Fruit fly (Drosophila melanogaster) Kc167 (cell line): ENCODE measurements around the gene CG12541.

Source experiments
- Myc ChIP-seq: fragments of >200 bp; optimal IDR thresholded peaks from 2 replicates; lab custom pipeline; 2017; ENCODE audit warnings: missing external identifiers
- Sin3A ChIP-seq: fragments of >200 bp; optimal IDR thresholded peaks from 2 replicates; lab custom pipeline; 2018; ENCODE audit warnings: missing external identifiers
- h ChIP-seq: fragments of >200 bp; optimal IDR thresholded peaks from 3 replicates; lab custom pipeline; 2018; ENCODE audit warnings: missing external identifiers
- insv ChIP-seq: fragments of >200 bp; optimal IDR thresholded peaks from 3 replicates; lab custom pipeline; 2018; ENCODE audit warnings: missing external identifiers
- psq ChIP-seq: fragments of >200 bp; optimal IDR thresholded peaks from 2 replicates; lab custom pipeline; 2017; ENCODE audit warnings: missing external identifiers
- ttk ChIP-seq: sonication (Bioruptor generic); optimal IDR thresholded peaks from 2 replicates; lab custom pipeline; 2017; ENCODE audit warnings: missing external identifiers

The CG12541 gene

dm6 chrX:7096495-7096995 lies 30.7 kb upstream of the CG12541 start:
- no peak for TF ChIP-seq ttk (lab: Kevin White, UChicago)

DNA sequence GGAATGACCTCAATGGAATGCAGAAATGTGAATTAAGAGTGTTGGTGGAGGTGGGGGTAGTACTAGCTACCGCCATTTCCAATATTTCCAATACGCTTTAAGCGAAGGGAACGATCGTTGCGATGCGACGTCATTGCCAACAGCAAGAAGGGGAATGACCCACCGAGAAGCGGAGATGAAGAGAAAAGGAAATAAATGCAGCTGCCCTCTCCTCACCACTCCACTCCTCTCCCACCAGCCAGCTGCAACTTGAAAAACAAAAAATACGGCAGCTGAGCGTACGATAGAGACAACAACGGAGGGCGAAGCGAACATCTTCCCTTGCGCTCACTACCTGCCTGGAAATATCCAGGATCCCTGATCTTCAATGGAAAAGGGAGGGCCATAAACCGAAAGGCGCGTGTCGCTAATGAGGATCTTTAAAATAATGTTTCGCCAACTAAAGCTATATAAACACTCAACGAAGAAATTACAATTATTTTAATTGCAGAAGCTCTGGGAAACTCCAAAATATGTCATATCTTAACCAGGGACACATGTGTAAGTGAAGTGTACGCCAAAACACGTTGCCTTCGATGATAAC lies 30.2 kb upstream of the CG12541 start:
- TF ChIP-seq psq (lab: Kevin White, UChicago) = no peak
- no peak for TF ChIP-seq h (lab: Kevin White, UChicago)
- no peak for TF ChIP-seq Myc
- no peak for TF ChIP-seq insv

dm6 chrX:7095292-7095911 lies 29.6 kb upstream of the CG12541 start:
- TF ChIP-seq insv (no peak), Myc (no peak), Sin3A (lab: Kevin White, UChicago) (no peak), psq (lab: Kevin White, UChicago) (no peak), ttk (lab: Kevin White, UChicago) (no peak)

- TF ChIP-seq insv = no peak
- TF ChIP-seq ttk (lab: Kevin White, UChicago) = no peak
- TF ChIP-seq psq (lab: Kevin White, UChicago) = no peak
- TF ChIP-seq h (lab: Kevin White, UChicago) = no peak
- no peak for TF ChIP-seq Myc
- no peak for TF ChIP-seq Sin3A (lab: Kevin White, UChicago)
Observed at dm6 chrX:7094861-7095260, 29.0 kb upstream of the CG12541 start.

DNA sequence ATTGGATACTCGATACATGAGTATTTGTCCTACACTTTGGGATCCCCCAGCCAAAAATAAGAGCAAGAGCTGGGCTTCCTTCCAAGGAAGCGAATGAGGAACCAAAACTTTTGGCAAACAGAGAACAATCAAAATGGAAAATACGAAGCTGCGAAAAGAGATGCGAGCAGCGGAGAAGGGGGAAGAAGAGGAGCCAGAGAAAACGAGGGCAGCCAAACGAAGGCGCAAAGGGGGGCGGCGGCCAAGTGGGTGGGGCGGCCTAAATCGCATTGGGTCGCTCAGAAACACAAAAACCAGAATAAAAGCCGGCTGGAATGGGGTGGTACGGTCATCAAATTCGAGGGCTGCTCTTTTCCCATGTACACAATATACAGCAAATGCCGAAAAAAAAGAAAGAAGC lies 28.3 kb upstream of the CG12541 start:
- TF ChIP-seq ttk (lab: Kevin White, UChicago) (no peak), insv (no peak), Sin3A (lab: Kevin White, UChicago) (no peak), psq (lab: Kevin White, UChicago) (no peak), h (lab: Kevin White, UChicago) (no peak), Myc (no peak)

DNA sequence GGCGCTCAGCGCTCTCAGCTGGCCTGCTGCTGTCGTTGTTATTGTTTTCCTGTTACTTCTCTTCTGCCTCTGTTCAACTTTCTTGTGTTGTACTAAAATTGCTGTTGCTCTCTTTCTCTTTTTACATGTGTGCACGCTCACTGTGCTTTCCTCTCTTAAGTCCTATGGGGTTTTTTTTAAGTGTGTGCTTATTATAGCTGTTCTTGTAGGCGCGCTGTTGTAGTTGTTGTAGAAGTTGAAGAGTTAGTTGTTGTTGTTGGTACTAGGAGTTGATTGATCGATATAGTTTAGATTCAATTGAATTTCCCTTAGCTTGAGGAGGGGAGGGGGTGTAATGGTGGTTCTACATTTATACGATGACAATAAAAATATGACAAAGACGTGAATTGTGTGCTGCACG lies 26.1 kb upstream of the CG12541 start:
- TF ChIP-seq insv (no peak), h (lab: Kevin White, UChicago) (no peak), psq (lab: Kevin White, UChicago) (no peak), Myc (no peak), Sin3A (lab: Kevin White, UChicago) (no peak), ttk (lab: Kevin White, UChicago) (no peak)

DNA sequence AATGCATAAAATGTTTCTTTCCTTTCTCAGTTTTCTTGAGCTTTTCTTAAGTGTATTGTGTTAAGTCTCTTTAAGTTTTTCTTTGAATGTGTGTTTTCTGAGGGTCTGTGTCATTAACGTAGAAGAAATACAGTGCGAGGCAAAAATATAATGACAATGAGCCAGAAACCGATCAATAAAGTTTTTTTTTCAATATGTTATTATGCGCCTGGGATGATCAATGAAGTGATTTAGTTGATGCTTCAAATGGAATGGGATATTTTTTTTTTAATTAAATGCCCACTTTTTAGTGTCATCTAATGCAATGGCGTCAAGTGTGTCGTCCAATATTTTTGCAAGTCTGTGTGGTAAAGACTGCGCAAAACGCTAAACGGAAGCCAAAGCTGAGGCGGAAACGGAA lies 20.7 kb upstream of the CG12541 start:
- TF ChIP-seq h (lab: Kevin White, UChicago) (no peak), ttk (lab: Kevin White, UChicago) (no peak), psq (lab: Kevin White, UChicago) (no peak), Myc (no peak), insv (no peak), Sin3A (lab: Kevin White, UChicago) (no peak)

dm6 chrX:7082407-7082806 lies 16.6 kb upstream of the CG12541 start:
- TF ChIP-seq h (lab: Kevin White, UChicago) = no peak
- TF ChIP-seq ttk (lab: Kevin White, UChicago) = no peak
- TF ChIP-seq psq (lab: Kevin White, UChicago) = no peak
- no peak for TF ChIP-seq Sin3A (lab: Kevin White, UChicago)
- no peak for TF ChIP-seq Myc
- TF ChIP-seq insv = no peak

- TF ChIP-seq psq (lab: Kevin White, UChicago) (no peak), insv (no peak), h (lab: Kevin White, UChicago) (no peak), ttk (lab: Kevin White, UChicago) (no peak), Myc (no peak), Sin3A (lab: Kevin White, UChicago) (no peak)
Observed at dm6 chrX:7074316-7074925, 8.6 kb upstream of the CG12541 start.

- TF ChIP-seq insv (no peak), ttk (lab: Kevin White, UChicago) (no peak), psq (lab: Kevin White, UChicago) (no peak)
Observed at dm6 chrX:7073234-7073878, 7.5 kb upstream of the CG12541 start.

DNA sequence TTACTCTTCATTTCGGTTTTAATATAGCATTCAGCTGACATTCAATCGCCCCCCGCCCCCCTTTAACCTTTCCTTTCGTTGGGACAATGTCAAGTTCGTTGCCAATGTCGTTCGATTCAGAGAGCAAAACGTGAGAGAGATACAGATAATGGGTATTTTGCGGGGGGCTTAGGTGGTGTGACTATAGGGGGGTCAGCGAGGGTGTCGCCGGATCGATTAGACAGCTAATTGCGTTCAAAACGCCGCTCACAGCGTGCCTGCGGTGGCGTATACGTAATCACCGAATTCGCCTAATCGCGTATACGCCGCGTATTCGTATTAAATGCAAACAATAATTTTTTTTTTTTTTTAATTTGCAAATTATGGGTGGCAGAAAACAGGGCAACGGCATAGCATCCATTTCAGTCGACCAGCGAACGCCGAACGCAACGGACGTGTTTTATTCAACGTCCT lies 3.2 kb upstream of the CG12541 start, which contains the start of gene CG4607:
TSS of gene CG4607 (plus strand) at position 403 of the 453 bp plus-strand sequence.
- TF ChIP-seq h (lab: Kevin White, UChicago) (no peak), Sin3A (lab: Kevin White, UChicago) (no peak), insv (no peak), psq (lab: Kevin White, UChicago) (no peak), ttk (lab: Kevin White, UChicago) (no peak), Myc (no peak)

DNA sequence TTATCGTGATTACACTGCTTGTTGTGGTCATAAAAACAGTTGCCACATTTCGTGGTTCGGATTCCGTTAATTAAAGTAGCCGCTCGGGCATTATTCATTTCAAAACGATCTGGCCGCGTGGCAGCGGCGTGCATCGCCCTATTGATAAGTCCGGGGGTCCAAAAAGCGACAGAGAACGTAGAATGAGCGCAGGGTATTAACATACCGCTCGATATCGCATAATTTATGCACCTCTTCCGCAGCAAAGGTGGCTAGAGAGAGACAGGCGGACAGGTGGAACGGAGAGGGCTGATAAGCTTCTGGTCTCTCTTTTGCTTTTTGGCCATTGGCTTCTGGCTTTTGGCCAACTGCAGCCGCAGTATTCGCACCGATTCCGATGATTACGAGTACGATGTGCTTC lies 2.2 kb upstream of the CG12541 start:
- TF ChIP-seq psq (lab: Kevin White, UChicago) = no peak
- TF ChIP-seq ttk (lab: Kevin White, UChicago) = no peak
- TF ChIP-seq insv = no peak
- no peak for TF ChIP-seq Myc
- no peak for TF ChIP-seq Sin3A (lab: Kevin White, UChicago)
